Fruit fly (Drosophila melanogaster) whole organism, prepupa: ENCODE results near the gene tmod.

Source experiments
- Blimp-1 ChIP-seq: fragments of 200-800 bp; sonication (Bioruptor generic); optimal IDR thresholded peaks from 3 replicates; lab custom pipeline; 2017; ENCODE audit warnings: missing biosample characterization, missing genetic modification characterization, mild to moderate bottlenecking, moderate library complexity, missing genetic modification reagents
- CG11902 ChIP-seq: fragments of 200-800 bp; sonication (Bioruptor generic); optimal IDR thresholded peaks from 3 replicates; lab custom pipeline; 2016; ENCODE audit warnings: missing biosample characterization, missing genetic modification characterization
- CG31627 ChIP-seq: fragments of 200-800 bp; sonication (Bioruptor generic); optimal IDR thresholded peaks from 3 replicates; lab custom pipeline; 2016; ENCODE audit warnings: missing biosample characterization, missing genetic modification characterization
- CG34406 ChIP-seq: fragments of 200-800 bp; sonication (Bioruptor generic); optimal IDR thresholded peaks from 3 replicates; lab custom pipeline; 2016; ENCODE audit warnings: missing biosample characterization, missing genetic modification characterization
- CG6808 ChIP-seq: fragments of 200-800 bp; sonication (Bioruptor generic); optimal IDR thresholded peaks from 3 replicates; lab custom pipeline; 2017; ENCODE audit warnings: missing biosample characterization, missing genetic modification characterization, mild to moderate bottlenecking, moderate library complexity, missing genetic modification reagents
- Sox102F ChIP-seq: fragments of 200-800 bp; sonication (Bioruptor generic); optimal IDR thresholded peaks from 2 replicates; lab custom pipeline; 2016; ENCODE audit warnings: missing biosample characterization, mild to moderate bottlenecking, missing genetic modification characterization

dm6 chr3R:30550044-30550443 lies 17.6 kb downstream of the tmod start:
- no peak for TF ChIP-seq Sox102F (GFP tag; lab: Kevin White, UChicago)
- no peak for TF ChIP-seq CG11902 (GFP tag; lab: Kevin White, UChicago)
- no peak for TF ChIP-seq Blimp-1 (GFP tag; lab: Kevin White, UChicago)
- no peak for TF ChIP-seq CG31627
- TF ChIP-seq CG6808 (GFP tag; lab: Kevin White, UChicago), result no peak
- TF ChIP-seq CG34406 (GFP tag; lab: Kevin White, UChicago), result no peak
